Fruit fly (Drosophila melanogaster): ENCODE data around the gene CG31633.

- TF ChIP-seq usp (GFP tag; optimal IDR thresholded peaks at IDR 0.05) (no peak), CG8478 (optimal IDR thresholded peaks at IDR 0.05) (no peak), pan (optimal IDR thresholded peaks at IDR 0.05) (no peak), psq (optimal IDR thresholded peaks at IDR 0.05) (no peak)
Observed at dm6 chr2L:6648163-6648628, 7.9 kb downstream of the CG31633 start.
